Worm (Caenorhabditis elegans) whole organism, L4 larva: ENCODE measurements around the gene cnt-2.
A peak's percentile ranks its signal among the peaks of the same experiment; 100 is the strongest.

Experiments
- F10B5.3 ChIP-seq: sonication (generic microtip); optimal IDR thresholded peaks from 2 replicates; lab custom pipeline; 2016; ENCODE audit warnings: mild to moderate bottlenecking, missing genetic modification characterization, missing compliant biosample characterization
- F26F4.8 ChIP-seq: fragments of 200-800 bp; sonication (Bioruptor generic); conservative IDR thresholded peaks from 2 replicates; pipeline ENCODE4 v1.3.6; 2022; ENCODE audit warnings: missing genetic modification characterization, missing compliant biosample characterization
- F44E2.7 ChIP-seq: fragments of 200-800 bp; sonication (Bioruptor generic); IDR thresholded peaks from 2 replicates; pipeline ENCODE4 v2.1.2; 2022; ENCODE audit warnings: missing genetic modification characterization, missing compliant biosample characterization
- F49E8.2 ChIP-seq: sonication (generic microtip); optimal IDR thresholded peaks from 2 replicates; lab custom pipeline; 2016; ENCODE audit warnings: missing compliant biosample characterization, mild to moderate bottlenecking, missing genetic modification characterization, borderline replicate concordance
- R02D3.7 ChIP-seq: fragments of 150-350 bp; sonication (generic microtip); optimal IDR thresholded peaks from 3 replicates; lab custom pipeline; 2014; ENCODE audit warnings: missing biosample characterization, missing genetic modification characterization
- T26A8.4 ChIP-seq: fragments of 200-800 bp; sonication (Bioruptor generic); IDR thresholded peaks from 2 replicates; pipeline ENCODE4 v1.3.6; 2022; ENCODE audit warnings: missing genetic modification characterization, missing compliant biosample characterization
- Y105C5A.15 ChIP-seq: fragments of 200-800 bp; sonication (Bioruptor generic); IDR thresholded peaks from 2 replicates; pipeline ENCODE4 v1.3.6; 2022; ENCODE audit warnings: missing genetic modification characterization, missing compliant biosample characterization
- Y48G9A.11 ChIP-seq: fragments of 200-800 bp; sonication (Bioruptor generic); IDR thresholded peaks from 2 replicates; pipeline ENCODE4 v1.3.6; 2022; ENCODE audit warnings: missing genetic modification reagents, missing genetic modification characterization, missing compliant biosample characterization
- Y75B8A.6 ChIP-seq: fragments of 200-800 bp; sonication (Bioruptor generic); IDR thresholded peaks from 2 replicates; pipeline ENCODE4 v1.3.6; 2022; ENCODE audit warnings: missing genetic modification reagents, missing genetic modification characterization, missing compliant biosample characterization
- ZK337.2 ChIP-seq: fragments of 200-800 bp; sonication (Bioruptor generic); IDR thresholded peaks from 2 replicates; pipeline ENCODE4 v1.3.6; 2022; ENCODE audit warnings: missing genetic modification reagents, missing genetic modification characterization, missing compliant biosample characterization
- ZK546.5 ChIP-seq, 2 experiments: sonication (generic microtip); optimal IDR thresholded peaks; 2 replicates each; lab custom pipeline; 2017; ENCODE audit warnings: missing biosample characterization in 2 of 2, missing genetic modification characterization in 2 of 2
- aha-1 ChIP-seq: fragments of 150-350 bp; peaks from one replicate; lab custom pipeline; 2014; ENCODE audit warnings: missing biosample characterization, missing genetic modification characterization
- aly-2 ChIP-seq: sonication (generic microtip); optimal IDR thresholded peaks from 2 replicates; lab custom pipeline; 2018; ENCODE audit warnings: missing biosample characterization, missing genetic modification characterization
- attf-4 ChIP-seq: sonication (generic microtip); optimal IDR thresholded peaks from 3 replicates; lab custom pipeline; 2017; ENCODE audit warnings: missing biosample characterization, missing genetic modification characterization
- ceh-20 ChIP-seq: fragments of 200-800 bp; sonication (Bioruptor generic); IDR thresholded peaks from 2 replicates; pipeline ENCODE4 v1.3.6; 2022; ENCODE audit warnings: missing genetic modification reagents, missing genetic modification characterization, missing compliant biosample characterization
- ceh-28 ChIP-seq: fragments of 150-350 bp; optimal IDR thresholded peaks from 2 replicates; lab custom pipeline; 2014; ENCODE audit warnings: missing biosample characterization, missing genetic modification reagents, missing genetic modification characterization
- ceh-32 ChIP-seq: sonication (generic microtip); optimal IDR thresholded peaks from 2 replicates; lab custom pipeline; 2016; ENCODE audit warnings: mild to moderate bottlenecking, missing genetic modification characterization, missing compliant biosample characterization; ENCODE audit not compliant: poor library complexity
- ces-1 ChIP-seq: fragments of 150-350 bp; sonication (generic microtip); optimal IDR thresholded peaks from 4 replicates; lab custom pipeline; 2014; ENCODE audit warnings: missing biosample characterization, missing genetic modification reagents, missing genetic modification characterization
- ctbp-1 ChIP-seq: fragments of 200-800 bp; sonication (Bioruptor generic); IDR thresholded peaks from 2 replicates; pipeline ENCODE4 v1.3.6; 2022; ENCODE audit warnings: missing genetic modification reagents, missing genetic modification characterization, missing compliant biosample characterization
- daf-12 ChIP-seq: fragments of 150-350 bp; optimal IDR thresholded peaks from 2 replicates; lab custom pipeline; 2014; ENCODE audit warnings: missing biosample characterization, missing genetic modification reagents, missing genetic modification characterization
- daf-19 ChIP-seq: fragments of 200-800 bp; sonication (Bioruptor generic); conservative IDR thresholded peaks from 2 replicates; pipeline ENCODE4 v1.3.6; 2022; ENCODE audit warnings: missing genetic modification characterization, missing compliant biosample characterization
- daf-8 ChIP-seq: fragments of 200-800 bp; sonication (Bioruptor generic); IDR thresholded peaks from 2 replicates; pipeline ENCODE4 v1.3.6; 2022; ENCODE audit warnings: missing genetic modification characterization, missing compliant biosample characterization
- dpl-1 ChIP-seq: fragments of 150-350 bp; optimal IDR thresholded peaks from 2 replicates; lab custom pipeline; 2014; ENCODE audit warnings: missing biosample characterization, missing genetic modification reagents, missing genetic modification characterization
- duxl-1 ChIP-seq: sonication (generic microtip); optimal IDR thresholded peaks from 2 replicates; lab custom pipeline; 2016; ENCODE audit warnings: mild to moderate bottlenecking, missing genetic modification characterization, moderate library complexity, missing compliant biosample characterization; ENCODE audit not compliant: poor library complexity
- egl-43 ChIP-seq: fragments of 200-800 bp; sonication (Bioruptor generic); IDR thresholded peaks from 2 replicates; pipeline ENCODE4 v1.3.6; 2022; ENCODE audit warnings: missing genetic modification reagents, missing genetic modification characterization, missing compliant biosample characterization
- gei-8 ChIP-seq: fragments of 200-800 bp; sonication (Bioruptor generic); optimal IDR thresholded peaks from 2 replicates; lab custom pipeline; 2018; ENCODE audit warnings: mild to moderate bottlenecking, missing genetic modification characterization, missing compliant biosample characterization
- hlh-11 ChIP-seq: fragments of 200-800 bp; sonication (Bioruptor generic); optimal IDR thresholded peaks from 2 replicates; lab custom pipeline; 2018; ENCODE audit warnings: mild to moderate bottlenecking, missing genetic modification characterization, missing compliant biosample characterization
- hlh-30 ChIP-seq: sonication (generic microtip); optimal IDR thresholded peaks from 2 replicates; lab custom pipeline; 2017; ENCODE audit warnings: antibody characterized with exemption, mild to moderate bottlenecking, missing genetic modification characterization, missing compliant biosample characterization; ENCODE audit not compliant: insufficient read depth
- lin-13 ChIP-seq: fragments of 150-350 bp; optimal IDR thresholded peaks from 2 replicates; lab custom pipeline; 2014; ENCODE audit warnings: missing biosample characterization, missing genetic modification reagents, missing genetic modification characterization
- lin-15B ChIP-seq: fragments of 150-350 bp; sonication (generic microtip); optimal IDR thresholded peaks from 3 replicates; lab custom pipeline; 2014; ENCODE audit warnings: missing biosample characterization, missing genetic modification characterization
- lin-29 ChIP-seq: fragments of 200-800 bp; sonication (Bioruptor generic); IDR thresholded peaks from 2 replicates; pipeline ENCODE4 v1.3.6; 2022; ENCODE audit warnings: missing genetic modification reagents, missing genetic modification characterization, missing compliant biosample characterization
- lsy-2 ChIP-seq, 2 experiments: fragments of 150-350 bp in 1 of 2; sonication (generic microtip) in 1 of 2; optimal IDR thresholded peaks; 2 replicates each; lab custom pipeline; 2014 to 2017; ENCODE audit warnings: missing biosample characterization in 2 of 2, missing genetic modification characterization in 2 of 2
- madf-5 ChIP-seq, 2 experiments: fragments of 200-800 bp; sonication (Bioruptor generic); IDR thresholded peaks; 2 replicates each; pipeline ENCODE4 v1.3.6; 2022; ENCODE audit warnings: missing compliant biosample characterization in 2 of 2, missing genetic modification characterization in 2 of 2
- madf-9 ChIP-seq: fragments of 200-800 bp; sonication (Bioruptor generic); conservative IDR thresholded peaks from 2 replicates; pipeline ENCODE4 v1.3.6; 2022; ENCODE audit warnings: missing genetic modification reagents, missing genetic modification characterization, missing compliant biosample characterization
- mdt-29 ChIP-seq: fragments of 200-800 bp; sonication (Bioruptor generic); IDR thresholded peaks from 2 replicates; pipeline ENCODE4 v1.3.6; 2022; ENCODE audit warnings: missing genetic modification reagents, missing genetic modification characterization, missing compliant biosample characterization
- mep-1 ChIP-seq: fragments of 150-350 bp; sonication (generic microtip); optimal IDR thresholded peaks from 3 replicates; lab custom pipeline; 2014; ENCODE audit warnings: missing biosample characterization, missing genetic modification characterization
- mes-2 ChIP-seq: sonication (generic microtip); optimal IDR thresholded peaks from 2 replicates; lab custom pipeline; 2016; ENCODE audit warnings: missing genotype, mild to moderate bottlenecking, missing genetic modification characterization, missing compliant biosample characterization; ENCODE audit not compliant: poor library complexity, severe bottlenecking
- mxl-2 ChIP-seq: fragments of 200-800 bp; sonication (Bioruptor generic); conservative IDR thresholded peaks from 2 replicates; pipeline ENCODE4 v1.3.6; 2022; ENCODE audit warnings: missing genetic modification reagents, missing genetic modification characterization, missing compliant biosample characterization
- nhr-48 ChIP-seq: sonication (generic microtip); optimal IDR thresholded peaks from 2 replicates; lab custom pipeline; 2016; ENCODE audit warnings: mild to moderate bottlenecking, missing genetic modification characterization, missing compliant biosample characterization
- nhr-76 ChIP-seq: fragments of 150-350 bp; optimal IDR thresholded peaks from 2 replicates; lab custom pipeline; 2014; ENCODE audit warnings: missing biosample characterization, missing genetic modification characterization
- nhr-77 ChIP-seq: fragments of 150-350 bp; optimal IDR thresholded peaks from 2 replicates; lab custom pipeline; 2014; ENCODE audit warnings: missing biosample characterization, missing genetic modification characterization
- php-3 ChIP-seq: fragments of 200-800 bp; sonication (Bioruptor generic); IDR thresholded peaks from 2 replicates; pipeline ENCODE4 v1.3.6; 2022; ENCODE audit warnings: missing genetic modification reagents, missing genetic modification characterization, missing compliant biosample characterization
- pqm-1 ChIP-seq: sonication (generic microtip); optimal IDR thresholded peaks from 2 replicates; lab custom pipeline; 2017; ENCODE audit warnings: missing biosample characterization, missing genetic modification characterization
- set-16 ChIP-seq: fragments of 200-800 bp; sonication (Bioruptor generic); IDR thresholded peaks from 2 replicates; pipeline ENCODE4 v1.3.6; 2022; ENCODE audit warnings: missing genetic modification reagents, missing genetic modification characterization, missing compliant biosample characterization
- snpc-4 ChIP-seq: fragments of 150-350 bp; optimal IDR thresholded peaks from 2 replicates; lab custom pipeline; 2014; ENCODE audit warnings: missing biosample characterization, missing genetic modification characterization
- spr-1 ChIP-seq: sonication (generic microtip); optimal IDR thresholded peaks from 2 replicates; lab custom pipeline; 2016; ENCODE audit warnings: mild to moderate bottlenecking, missing genetic modification characterization, missing compliant biosample characterization
- tra-1 ChIP-seq: fragments of 200-800 bp; sonication (Bioruptor generic); IDR thresholded peaks from 2 replicates; pipeline ENCODE4 v1.3.6; 2022; ENCODE audit warnings: missing genetic modification reagents, missing genetic modification characterization, missing compliant biosample characterization
- unc-39 ChIP-seq: sonication (generic microtip); optimal IDR thresholded peaks from 2 replicates; lab custom pipeline; 2017; ENCODE audit warnings: missing biosample characterization, missing genetic modification characterization
- vab-7 ChIP-seq: fragments of 200-800 bp; sonication (Bioruptor generic); IDR thresholded peaks from 2 replicates; pipeline ENCODE4 v1.3.6; 2022; ENCODE audit warnings: missing genetic modification reagents, missing genetic modification characterization, missing compliant biosample characterization
- zag-1 ChIP-seq: fragments of 150-350 bp; optimal IDR thresholded peaks from 2 replicates; lab custom pipeline; 2014; ENCODE audit warnings: missing biosample characterization, missing genetic modification characterization
- zip-11 ChIP-seq: fragments of 200-800 bp; sonication (Bioruptor generic); IDR thresholded peaks from 2 replicates; pipeline ENCODE4 v1.3.6; 2022; ENCODE audit warnings: missing genetic modification characterization, missing compliant biosample characterization
- zip-2 ChIP-seq: fragments of 150-350 bp; optimal IDR thresholded peaks from 2 replicates; lab custom pipeline; 2014; ENCODE audit warnings: missing biosample characterization, missing genetic modification characterization

Gene cnt-2

DNA sequence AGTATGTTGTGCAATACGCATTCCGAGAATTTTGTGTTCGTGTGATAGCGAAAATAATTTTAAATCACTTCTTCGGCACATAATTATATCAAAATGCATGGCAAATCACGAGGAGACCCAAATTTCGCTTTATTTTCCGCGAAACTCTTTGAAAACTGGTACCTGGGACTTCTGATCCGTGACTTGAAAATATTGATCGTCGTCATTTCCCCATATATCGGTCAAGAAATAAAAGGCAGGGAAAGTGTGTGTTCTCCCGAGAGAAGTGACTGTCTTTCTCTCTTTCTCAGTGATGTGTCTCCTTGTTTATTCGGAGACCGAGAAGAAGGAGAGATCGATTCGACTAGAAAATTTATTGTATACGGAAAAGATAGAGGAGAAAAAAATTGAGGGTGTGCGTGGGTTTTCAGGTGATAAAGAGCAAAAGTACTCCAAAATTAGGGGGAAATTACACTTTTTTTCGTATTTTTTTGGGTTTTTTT lies 56.4 kb downstream of the cnt-2 start, which contains the start of gene W09D10.5 (continued):
- no peak for TF ChIP-seq ces-1 (GFP tag; lab: Kevin White, UChicago)
- TF ChIP-seq ceh-20 (GFP tag; lab: Robert Waterston, UW), result no peak
- no peak for TF ChIP-seq snpc-4 (tag; lab: Kevin White, UChicago)
- no peak for TF ChIP-seq madf-9 (GFP tag; lab: Robert Waterston, UW)
- no peak for TF ChIP-seq Y105C5A.15
- no peak for TF ChIP-seq attf-4 (tag; lab: Kevin White, UChicago)
- peak; percentile 91 for TF ChIP-seq aha-1 (tag; lab: Kevin White, UChicago)
- TF ChIP-seq zip-2 (tag; lab: Kevin White, UChicago), result no peak
- TF ChIP-seq F26F4.8 (GFP tag; lab: Robert Waterston, UW), result peak; percentile 56; the same call in 1 of the 2 replicates
- TF ChIP-seq dpl-1, result no peak
- peak in 1 of 2 experiments; percentile 85; a peak in 1 of 4 replicates for TF ChIP-seq madf-5 (GFP tag; IDR thresholded peaks at IDR 0.05; lab: Robert Waterston, UW)
- no peak for TF ChIP-seq lin-15B (tag; lab: Kevin White, UChicago)
- TF ChIP-seq mep-1 (tag; lab: Kevin White, UChicago), result no peak
- TF ChIP-seq ceh-28, result no peak
- TF ChIP-seq hlh-11 (tag; lab: Kevin White, UChicago), result peak; percentile 57
- no peak for TF ChIP-seq ZK337.2 (GFP tag; lab: Robert Waterston, UW)
- TF ChIP-seq lin-29 (GFP tag; lab: Robert Waterston, UW), result no peak
- 0 out of 2 replicates have a peak, but pooled peaks have one; percentile 5 for TF ChIP-seq mdt-29
- TF ChIP-seq F44E2.7 (GFP tag; lab: Robert Waterston, UW), result no peak
- TF ChIP-seq F49E8.2 (tag; lab: Kevin White, UChicago), result no peak
- no peak for TF ChIP-seq mxl-2 (GFP tag; lab: Robert Waterston, UW)
- peak; percentile 41 for TF ChIP-seq mes-2 (tag; lab: Kevin White, UChicago)
- TF ChIP-seq gei-8 (GFP tag; lab: Kevin White, UChicago), result peak; percentile 83
- TF ChIP-seq nhr-48, result no peak
- TF ChIP-seq ZK546.5 (tag; optimal IDR thresholded peaks at IDR 0.05; lab: Kevin White, UChicago), result no peak
- TF ChIP-seq ctbp-1 (GFP tag; lab: Robert Waterston, UW), result 0 out of 2 replicates have a peak, but pooled peaks have one; percentile 39
- 0 out of 2 replicates have a peak, but pooled peaks have one; percentile 27 for TF ChIP-seq daf-19
- no peak for TF ChIP-seq nhr-77 (tag; lab: Kevin White, UChicago)
- no peak for TF ChIP-seq duxl-1 (tag; lab: Kevin White, UChicago)
- TF ChIP-seq set-16 (GFP tag; lab: Robert Waterston, UW), result no peak
- no peak for TF ChIP-seq php-3 (GFP tag; lab: Robert Waterston, UW)
- peak; percentile 55 for TF ChIP-seq T26A8.4 (GFP tag; lab: Robert Waterston, UW)
- no peak for TF ChIP-seq egl-43 (GFP tag; lab: Robert Waterston, UW)
- TF ChIP-seq daf-12, result no peak
- peak; percentile 22 for TF ChIP-seq lin-13 (GFP tag; lab: Kevin White, UChicago)
- no peak for TF ChIP-seq F10B5.3 (tag; lab: Kevin White, UChicago)
- TF ChIP-seq zip-11 (GFP tag; lab: Robert Waterston, UW), result peak; percentile 29; the same call in 1 of the 2 replicates
- peak; percentile 25 for TF ChIP-seq spr-1 (tag; lab: Kevin White, UChicago)
- no peak for TF ChIP-seq R02D3.7
- TF ChIP-seq lsy-2 (tag; optimal IDR thresholded peaks at IDR 0.05; lab: Kevin White, UChicago), result peak in 1 of 2 experiments; percentile 28
- no peak for TF ChIP-seq vab-7 (GFP tag; lab: Robert Waterston, UW)
- TF ChIP-seq aly-2, result no peak
- peak; percentile 36 for TF ChIP-seq hlh-30 (tag; lab: Kevin White, UChicago)
- no peak for TF ChIP-seq daf-8 (GFP tag; lab: Robert Waterston, UW)
- no peak for TF ChIP-seq ceh-32 (tag; lab: Kevin White, UChicago)
- TF ChIP-seq tra-1 (GFP tag; lab: Robert Waterston, UW), result no peak
- TF ChIP-seq zag-1, result no peak
- no peak for TF ChIP-seq Y48G9A.11
- TF ChIP-seq pqm-1 (tag; lab: Kevin White, UChicago), result peak; percentile 66
- TF ChIP-seq unc-39 (tag; lab: Kevin White, UChicago), result no peak
- TF ChIP-seq nhr-76, result no peak
- no peak for TF ChIP-seq Y75B8A.6 (GFP tag; lab: Robert Waterston, UW)
